Fruit fly (Drosophila melanogaster) whole organism, embryonic: ENCODE results near the gene BORCS5.

Source experiments
- Asciz ChIP-seq: fragments of 200-800 bp; sonication (Bioruptor generic); optimal IDR thresholded peaks from 2 replicates; lab custom pipeline; 2017; ENCODE audit warnings: missing biosample characterization, mild to moderate bottlenecking, missing genetic modification characterization, missing genetic modification reagents
- Atf6 ChIP-seq: fragments of 200-800 bp; sonication (Bioruptor generic); IDR thresholded peaks from 2 replicates; pipeline ENCODE4 v1.3.6; 2022; ENCODE audit warnings: missing biosample characterization, missing genetic modification characterization
- CG10431 ChIP-seq: fragments of 200-800 bp; sonication (Bioruptor generic); optimal IDR thresholded peaks from 3 replicates; lab custom pipeline; 2018; ENCODE audit warnings: missing biosample characterization, mild to moderate bottlenecking, missing genetic modification characterization
- CG10979 ChIP-seq: fragments of 200-800 bp; sonication (Bioruptor generic); optimal IDR thresholded peaks from 2 replicates; lab custom pipeline; 2018; ENCODE audit warnings: missing biosample characterization, mild to moderate bottlenecking, missing genetic modification characterization, moderate library complexity
- CG11093 ChIP-seq: fragments of 200-800 bp; sonication (Bioruptor generic); IDR thresholded peaks from 3 replicates; pipeline ENCODE4 v1.3.6; 2022; ENCODE audit warnings: missing biosample characterization, missing genetic modification characterization
- CG11247 ChIP-seq: fragments of 200-800 bp; sonication (Bioruptor generic); IDR thresholded peaks from 2 replicates; pipeline ENCODE4 v1.3.6; 2022; ENCODE audit warnings: missing biosample characterization, missing genetic modification characterization
- CG11456 ChIP-seq: fragments of 200-800 bp; sonication (Bioruptor generic); IDR thresholded peaks from 3 replicates; pipeline ENCODE4 v1.3.6; 2022; ENCODE audit warnings: missing biosample characterization, missing genetic modification characterization
- CG12236 ChIP-seq: fragments of 200-800 bp; sonication (Bioruptor generic); optimal IDR thresholded peaks from 2 replicates; lab custom pipeline; 2016; ENCODE audit warnings: missing biosample characterization, missing genetic modification characterization
- CG14965 ChIP-seq: fragments of 200-800 bp; sonication (Bioruptor generic); optimal IDR thresholded peaks from 2 replicates; lab custom pipeline; 2016; ENCODE audit warnings: missing biosample characterization, missing genetic modification characterization, borderline replicate concordance
- CG15269 ChIP-seq: fragments of 200-800 bp; sonication (Bioruptor generic); optimal IDR thresholded peaks from 2 replicates; lab custom pipeline; 2018; ENCODE audit warnings: missing biosample characterization, mild to moderate bottlenecking, missing genetic modification characterization, moderate library complexity
- CG1602 ChIP-seq: fragments of 200-800 bp; sonication (Bioruptor generic); optimal IDR thresholded peaks from 3 replicates; lab custom pipeline; 2016; ENCODE audit warnings: missing biosample characterization, missing genetic modification characterization
- CG18262 ChIP-seq: fragments of 200-800 bp; optimal IDR thresholded peaks from 3 replicates; lab custom pipeline; 2019; ENCODE audit warnings: missing biosample characterization, mild to moderate bottlenecking, missing genetic modification characterization, moderate library complexity
- CG18599 ChIP-seq: fragments of 200-800 bp; sonication (Bioruptor generic); optimal IDR thresholded peaks from 3 replicates; lab custom pipeline; 2017; ENCODE audit warnings: missing biosample characterization, missing genetic modification characterization, mild to moderate bottlenecking, moderate library complexity, missing genetic modification reagents
- CG2120 ChIP-seq: fragments of 200-800 bp; sonication (Bioruptor generic); optimal IDR thresholded peaks from 3 replicates; lab custom pipeline; 2016; ENCODE audit warnings: missing biosample characterization, missing genetic modification characterization
- CG32767 ChIP-seq: fragments of 200-800 bp; sonication (Bioruptor generic); IDR thresholded peaks from 2 replicates; pipeline ENCODE4 v1.3.6; 2022; ENCODE audit warnings: missing biosample characterization, missing genetic modification characterization
- CG42726 ChIP-seq: fragments of 200-800 bp; sonication (Bioruptor generic); IDR thresholded peaks from 2 replicates; pipeline ENCODE4 v1.3.6; 2022; ENCODE audit warnings: missing biosample characterization, missing genetic modification characterization; ENCODE audit not compliant: partially characterized antibody
- CG4328 ChIP-seq: fragments of 200-800 bp; sonication (Bioruptor generic); optimal IDR thresholded peaks from 3 replicates; lab custom pipeline; 2017; ENCODE audit warnings: missing biosample characterization, missing genetic modification reagents, missing genetic modification characterization
- CG4424 ChIP-seq: fragments of 200-800 bp; sonication (Bioruptor generic); optimal IDR thresholded peaks from 3 replicates; lab custom pipeline; 2016; ENCODE audit warnings: missing biosample characterization, missing genetic modification characterization
- CG5180 ChIP-seq: fragments of 200-800 bp; sonication (Bioruptor generic); optimal IDR thresholded peaks from 3 replicates; lab custom pipeline; 2017; ENCODE audit warnings: missing biosample characterization, missing genetic modification characterization, mild to moderate bottlenecking, moderate library complexity, missing genetic modification reagents
- CG5245 ChIP-seq: fragments of 200-800 bp; sonication (Bioruptor generic); optimal IDR thresholded peaks from 3 replicates; lab custom pipeline; 2016; ENCODE audit warnings: missing biosample characterization, missing genetic modification characterization
- CG6654 ChIP-seq: fragments of 200-800 bp; sonication (Bioruptor generic); optimal IDR thresholded peaks from 2 replicates; lab custom pipeline; 2017; ENCODE audit warnings: missing biosample characterization, mild to moderate bottlenecking, missing genetic modification characterization
- CG6689 ChIP-seq: fragments of 200-800 bp; sonication (Bioruptor generic); IDR thresholded peaks from 2 replicates; pipeline ENCODE4 v1.3.6; 2022; ENCODE audit warnings: missing biosample characterization, missing genetic modification characterization
- CG8359 ChIP-seq: fragments of 200-800 bp; sonication (Bioruptor generic); optimal IDR thresholded peaks from 2 replicates; lab custom pipeline; 2017; ENCODE audit warnings: missing biosample characterization, mild to moderate bottlenecking, missing genetic modification characterization, borderline replicate concordance
- E2f1 ChIP-seq: fragments of 200-800 bp; sonication (Bioruptor generic); IDR thresholded peaks from 2 replicates; pipeline ENCODE4 v1.3.6; 2022; ENCODE audit warnings: missing biosample characterization, missing genetic modification characterization
- Fer1 ChIP-seq: fragments of 200-800 bp; sonication (Bioruptor generic); optimal IDR thresholded peaks from 2 replicates; lab custom pipeline; 2017; ENCODE audit warnings: missing biosample characterization, mild to moderate bottlenecking, missing genetic modification characterization
- HLH54F ChIP-seq: fragments of 200-800 bp; sonication (Bioruptor generic); optimal IDR thresholded peaks from 3 replicates; lab custom pipeline; 2016; ENCODE audit warnings: missing biosample characterization, missing genetic modification characterization
- Hr51 ChIP-seq, 2 experiments: fragments of 200-800 bp; sonication (Bioruptor generic); optimal IDR thresholded peaks; 2 replicates in 1 of 2; 3 replicates in 1 of 2; lab custom pipeline; 2016 to 2018; ENCODE audit warnings: missing biosample characterization in 2 of 2, missing genetic modification characterization in 2 of 2, mild to moderate bottlenecking in 1 of 2, moderate library complexity in 1 of 2
- MESR4 ChIP-seq: fragments of 200-800 bp; sonication (Bioruptor generic); optimal IDR thresholded peaks from 2 replicates; lab custom pipeline; 2018; ENCODE audit warnings: missing biosample characterization, mild to moderate bottlenecking, missing genetic modification characterization, moderate library complexity
- Nf-YC ChIP-seq: fragments of 200-800 bp; optimal IDR thresholded peaks from 3 replicates; lab custom pipeline; 2019; ENCODE audit warnings: missing biosample characterization, mild to moderate bottlenecking, missing genetic modification characterization, moderate library complexity
- PHDP ChIP-seq: fragments of 200-800 bp; sonication (Bioruptor generic); optimal IDR thresholded peaks from 3 replicates; lab custom pipeline; 2018; ENCODE audit warnings: missing biosample characterization, mild to moderate bottlenecking, missing genetic modification characterization, moderate library complexity
- Ptx1 ChIP-seq: fragments of 200-800 bp; sonication (Bioruptor generic); IDR thresholded peaks from 2 replicates; pipeline ENCODE4 v1.3.6; 2022; ENCODE audit warnings: missing biosample characterization, missing genetic modification characterization
- Trl ChIP-seq, 3 experiments: fragments of >200 bp in 2 of 3; fragments of 200-800 bp in 1 of 3; sonication (Bioruptor generic) in 1 of 3; optimal IDR thresholded peaks; 2 replicates in 1 of 3; 3 replicates in 2 of 3; lab custom pipeline; 2016 to 2017; ENCODE audit warnings: missing biosample characterization in 1 of 3, missing genetic modification characterization in 1 of 3
- ato ChIP-seq: fragments of 200-800 bp; sonication (Bioruptor generic); IDR thresholded peaks from 2 replicates; pipeline ENCODE4 v1.3.6; 2022; ENCODE audit warnings: missing biosample characterization, missing genetic modification characterization; ENCODE audit not compliant: partially characterized antibody
- btn ChIP-seq: fragments of 200-800 bp; sonication (Bioruptor generic); optimal IDR thresholded peaks from 2 replicates; lab custom pipeline; 2016; ENCODE audit warnings: missing biosample characterization, missing genetic modification characterization
- croc ChIP-seq: fragments of 200-800 bp; sonication (Bioruptor generic); conservative IDR thresholded peaks from 3 replicates; pipeline ENCODE4 v1.3.6; 2022; ENCODE audit warnings: missing biosample characterization, missing genetic modification characterization
- dmrt11E ChIP-seq: fragments of 200-800 bp; sonication (Bioruptor generic); optimal IDR thresholded peaks from 3 replicates; lab custom pipeline; 2018; ENCODE audit warnings: missing biosample characterization, mild to moderate bottlenecking, missing genetic modification characterization, moderate library complexity
- fru ChIP-seq: fragments of >200 bp; optimal IDR thresholded peaks from 2 replicates; lab custom pipeline; 2017
- hth ChIP-seq: fragments of >200 bp; optimal IDR thresholded peaks from 2 replicates; lab custom pipeline; 2017; ENCODE audit warnings: inconsistent platforms
- lov ChIP-seq, 2 experiments: fragments of 200-800 bp in 1 of 2; fragments of >200 bp in 1 of 2; sonication (Bioruptor generic) in 1 of 2; IDR thresholded peaks in 1 of 2; optimal IDR thresholded peaks in 1 of 2; 2 replicates in 1 of 2; 3 replicates in 1 of 2; pipeline versions ENCODE4 v1.3.6 to Lab custom; 2017 to 2022; ENCODE audit warnings: missing biosample characterization in 1 of 2, missing genetic modification characterization in 1 of 2
- pan ChIP-seq, 4 experiments: fragments of >200 bp in 3 of 4; fragments of 200-800 bp in 1 of 4; sonication (Bioruptor generic) in 1 of 4; optimal IDR thresholded peaks in 3 of 4; IDR thresholded peaks in 1 of 4; 2 replicates each; pipeline versions ENCODE4 v1.3.6 to Lab custom; 2017 to 2022; ENCODE audit warnings: missing biosample characterization in 2 of 4, missing genetic modification characterization in 2 of 4, mixed read lengths in 1 of 4
- shn ChIP-seq: fragments of 200-800 bp; sonication (Bioruptor generic); optimal IDR thresholded peaks from 3 replicates; lab custom pipeline; 2016; ENCODE audit warnings: missing biosample characterization, missing genetic modification characterization
- stwl ChIP-seq: fragments of 200-800 bp; sonication (Bioruptor generic); optimal IDR thresholded peaks from 3 replicates; lab custom pipeline; 2018; ENCODE audit warnings: missing biosample characterization, mild to moderate bottlenecking, missing genetic modification characterization, moderate library complexity
- tap ChIP-seq: fragments of 200-800 bp; optimal IDR thresholded peaks from 3 replicates; lab custom pipeline; 2019; ENCODE audit warnings: missing biosample characterization, mild to moderate bottlenecking, missing genetic modification characterization, moderate library complexity
- trem ChIP-seq: fragments of 200-800 bp; optimal IDR thresholded peaks from 3 replicates; lab custom pipeline; 2019; ENCODE audit warnings: missing biosample characterization, mild to moderate bottlenecking, missing genetic modification characterization, moderate library complexity
- twi ChIP-seq: fragments of 200-800 bp; optimal IDR thresholded peaks from 2 replicates; lab custom pipeline; 2019; ENCODE audit warnings: missing biosample characterization, mild to moderate bottlenecking, missing genetic modification characterization, moderate library complexity
- unpg ChIP-seq: fragments of 200-800 bp; sonication (Bioruptor generic); optimal IDR thresholded peaks from 3 replicates; lab custom pipeline; 2018; ENCODE audit warnings: missing biosample characterization, mild to moderate bottlenecking, missing genetic modification characterization, moderate library complexity
- vfl ChIP-seq: fragments of 200-800 bp; sonication (Bioruptor generic); optimal IDR thresholded peaks from 2 replicates; lab custom pipeline; 2016; ENCODE audit warnings: missing biosample characterization, missing genetic modification characterization

Gene BORCS5

dm6 chrX:11848507-11849264, 23.9 kb downstream of the BORCS5 start (continued):
- TF ChIP-seq MESR4 (GFP tag; lab: Kevin White, UChicago) (no peak), Fer1 (GFP tag; lab: Kevin White, UChicago) (peak; percentile 42), CG6689 (GFP tag; lab: Robert Waterston, UW) (peak; percentile 40), stwl (no peak), shn (GFP tag; lab: Kevin White, UChicago) (no peak), CG11247 (GFP tag; lab: Robert Waterston, UW) (no peak), CG6654 (GFP tag; lab: Kevin White, UChicago) (no peak), CG5245 (GFP tag; lab: Kevin White, UChicago) (no peak), dmrt11E (tag; lab: Kevin White, UChicago) (no peak), Nf-YC (tag; lab: Kevin White, UChicago) (peak; percentile 13), CG14965 (GFP tag; lab: Kevin White, UChicago) (no peak), fru (lab: Kevin White, UChicago) (no peak), CG18599 (GFP tag; lab: Kevin White, UChicago) (no peak), CG1602 (no peak), HLH54F (GFP tag; lab: Kevin White, UChicago) (no peak), Hr51 (GFP tag; optimal IDR thresholded peaks at IDR 0.05; lab: Kevin White, UChicago) (peak in 1 of 2 experiments; percentile 78), unpg (GFP tag; lab: Kevin White, UChicago) (peak; percentile 62), croc (GFP tag; lab: Robert Waterston, UW) (no peak), CG5180 (GFP tag; lab: Kevin White, UChicago) (peak; percentile 2), lov (optimal IDR thresholded peaks at IDR 0.05; lab: Kevin White, UChicago) (no peak), lov (GFP tag; IDR thresholded peaks at IDR 0.05; lab: Robert Waterston, UW) (no peak), Trl (optimal IDR thresholded peaks at IDR 0.05; lab: Kevin White, UChicago) (peak in 1 of 2 experiments; percentile 11), Trl (GFP tag; optimal IDR thresholded peaks at IDR 0.05; lab: Kevin White, UChicago) (no peak), trem (tag; lab: Kevin White, UChicago) (no peak), CG4424 (GFP tag; lab: Kevin White, UChicago) (peak; percentile 25), PHDP (tag; lab: Kevin White, UChicago) (peak; percentile 53), twi (tag; lab: Kevin White, UChicago) (no peak), Atf6 (GFP tag; lab: Robert Waterston, UW) (0 out of 2 replicates have a peak, but pooled peaks have one; percentile 43), btn (no peak), CG4328 (GFP tag; lab: Kevin White, UChicago) (no peak), CG10431 (no peak), CG32767 (GFP tag; lab: Robert Waterston, UW) (no peak), hth (lab: Kevin White, UChicago) (no peak), E2f1 (GFP tag; lab: Robert Waterston, UW) (peak; percentile 43; the same call in 1 of the 2 replicates), CG15269 (tag; lab: Kevin White, UChicago) (peak; percentile 74), CG8359 (no peak), CG18262 (tag; lab: Kevin White, UChicago) (peak; percentile 57), vfl (GFP tag; lab: Kevin White, UChicago) (no peak), Ptx1 (peak; percentile 57), CG11093 (GFP tag; lab: Robert Waterston, UW) (0 out of 3 replicates have a peak, but pooled peaks have one; percentile 13), CG11456 (GFP tag; lab: Robert Waterston, UW) (no peak), tap (tag; lab: Kevin White, UChicago) (peak; percentile 50), CG2120 (GFP tag; lab: Kevin White, UChicago) (peak; percentile 31), CG12236 (GFP tag; lab: Kevin White, UChicago) (no peak), CG42726 (GFP tag; lab: Robert Waterston, UW) (no peak), ato (GFP tag; lab: Robert Waterston, UW) (no peak), CG10979 (tag; lab: Kevin White, UChicago) (peak; percentile 21), Asciz (GFP tag; lab: Kevin White, UChicago) (peak; percentile 63), pan (optimal IDR thresholded peaks at IDR 0.05; lab: Kevin White, UChicago) (no peak), pan (GFP tag; optimal IDR thresholded peaks at IDR 0.05 in 1 of 2, IDR thresholded peaks at IDR 0.05 in 1 of 2) (peak in 1 of 2 experiments; percentile 52)
